Fruit fly (Drosophila melanogaster) whole organism, wandering third instar larva: ENCODE results near the gene CG17328.

Experiments
- Abd-B ChIP-seq: fragments of >200 bp; optimal IDR thresholded peaks from 2 replicates; lab custom pipeline; 2017; ENCODE audit warnings: missing biosample characterization, missing genetic modification characterization
- CG32264 ChIP-seq: fragments of 200-800 bp; sonication (Bioruptor generic); optimal IDR thresholded peaks from 2 replicates; lab custom pipeline; 2016; ENCODE audit warnings: missing biosample characterization, missing genetic modification characterization
- CG9705 ChIP-seq: fragments of 200-800 bp; sonication (Bioruptor generic); optimal IDR thresholded peaks from 2 replicates; lab custom pipeline; 2018; ENCODE audit warnings: missing biosample characterization, mild to moderate bottlenecking, missing genetic modification characterization
- Dfd ChIP-seq: fragments of >200 bp; optimal IDR thresholded peaks from 2 replicates; lab custom pipeline; 2017; ENCODE audit warnings: missing biosample characterization, missing genetic modification characterization
- Dif ChIP-seq: fragments of 200-275, 200-300 bp; sonication (Bioruptor generic); optimal IDR thresholded peaks from 2 replicates; lab custom pipeline; 2018; ENCODE audit warnings: missing biosample characterization, missing genetic modification characterization; ENCODE audit not compliant: partially characterized antibody
- HLH106 ChIP-seq: fragments of 200-800 bp; optimal IDR thresholded peaks from 3 replicates; lab custom pipeline; 2019; ENCODE audit warnings: missing biosample characterization, mild to moderate bottlenecking, missing genetic modification characterization, moderate library complexity
- Hnf4 ChIP-seq: fragments of 200-800 bp; sonication (Bioruptor generic); optimal IDR thresholded peaks from 2 replicates; lab custom pipeline; 2016; ENCODE audit warnings: missing biosample characterization, mild to moderate bottlenecking, missing genetic modification characterization
- Hr83 ChIP-seq: fragments of 200-300 bp; sonication (Bioruptor generic); optimal IDR thresholded peaks from 2 replicates; lab custom pipeline; 2016; ENCODE audit warnings: missing biosample characterization, mild to moderate bottlenecking, missing genetic modification characterization, moderate library complexity; ENCODE audit not compliant: poor library complexity, severe bottlenecking
- Jra ChIP-seq: sonication (Bioruptor generic); optimal IDR thresholded peaks from 2 replicates; lab custom pipeline; 2016; ENCODE audit warnings: missing biosample characterization, missing genetic modification characterization
- Myc ChIP-seq: fragments of >200 bp; optimal IDR thresholded peaks from 2 replicates; lab custom pipeline; 2017
- N ChIP-seq: fragments of >200 bp; optimal IDR thresholded peaks from 2 replicates; lab custom pipeline; 2018; ENCODE audit warnings: missing biosample characterization, missing external identifiers, missing genetic modification characterization
- OdsH ChIP-seq: fragments of 200-800 bp; sonication (Bioruptor generic); optimal IDR thresholded peaks from 2 replicates; lab custom pipeline; 2016; ENCODE audit warnings: missing biosample characterization, mild to moderate bottlenecking, missing genetic modification characterization
- Rel ChIP-seq, 2 experiments: fragments of 200-800 bp; sonication (Bioruptor generic) in 1 of 2; optimal IDR thresholded peaks; 2 replicates in 1 of 2; 3 replicates in 1 of 2; lab custom pipeline; 2016 to 2019; ENCODE audit warnings: mild to moderate bottlenecking in 2 of 2, missing biosample characterization in 2 of 2, missing genetic modification characterization in 2 of 2, moderate library complexity in 1 of 2
- Sp1 ChIP-seq: fragments of 200-800 bp; sonication (Bioruptor generic); optimal IDR thresholded peaks from 3 replicates; lab custom pipeline; 2019; ENCODE audit warnings: missing biosample characterization, mild to moderate bottlenecking, missing genetic modification characterization, moderate library complexity
- Vsx2 ChIP-seq: fragments of 200-300, 225-300 bp; sonication (Bioruptor generic); optimal IDR thresholded peaks from 2 replicates; lab custom pipeline; 2018; ENCODE audit warnings: missing biosample characterization, missing genetic modification characterization; ENCODE audit not compliant: partially characterized antibody
- br ChIP-seq: fragments of 200-800 bp; sonication (Bioruptor generic); optimal IDR thresholded peaks from 2 replicates; lab custom pipeline; 2016; ENCODE audit warnings: missing biosample characterization, missing genetic modification characterization
- brk ChIP-seq: fragments of 200-800 bp; sonication (Bioruptor generic); optimal IDR thresholded peaks from 2 replicates; lab custom pipeline; 2016; ENCODE audit warnings: missing biosample characterization, mild to moderate bottlenecking, missing genetic modification characterization
- dl ChIP-seq, 2 experiments: fragments of 175-275, 200-275 bp in 1 of 2; fragments of 200-275 bp in 1 of 2; sonication (Bioruptor generic); optimal IDR thresholded peaks; lab custom pipeline; 2018; ENCODE audit warnings: mild to moderate bottlenecking in 2 of 2, missing biosample characterization in 2 of 2, missing genetic modification characterization in 2 of 2, moderate library complexity in 2 of 2; ENCODE audit not compliant: partially characterized antibody in 2 of 2, insufficient read depth in 1 of 2
- dmrt93B ChIP-seq: fragments of 200-800 bp; sonication (Bioruptor generic); optimal IDR thresholded peaks from 2 replicates; lab custom pipeline; 2018; ENCODE audit warnings: missing biosample characterization, mild to moderate bottlenecking, missing genetic modification characterization
- ey ChIP-seq: fragments of 200-800 bp; sonication (Bioruptor generic); optimal IDR thresholded peaks from 2 replicates; lab custom pipeline; 2016; ENCODE audit warnings: missing biosample characterization, missing genetic modification characterization
- foxo ChIP-seq, 2 experiments: fragments of 200-800 bp; sonication (Bioruptor generic); optimal IDR thresholded peaks; 2 replicates in 1 of 2; 3 replicates in 1 of 2; lab custom pipeline; 2016 to 2017; ENCODE audit warnings: missing biosample characterization in 2 of 2, missing genetic modification characterization in 2 of 2
- fru ChIP-seq: fragments of 200-800 bp; sonication (Bioruptor generic); optimal IDR thresholded peaks from 3 replicates; lab custom pipeline; 2016; ENCODE audit warnings: missing biosample characterization, mild to moderate bottlenecking, missing genetic modification characterization
- h ChIP-seq: fragments of 200-800 bp; sonication (Bioruptor generic); optimal IDR thresholded peaks from 3 replicates; lab custom pipeline; 2016; ENCODE audit warnings: missing biosample characterization, mild to moderate bottlenecking, missing genetic modification characterization
- lola ChIP-seq: fragments of >200 bp; optimal IDR thresholded peaks from 2 replicates; lab custom pipeline; 2017; ENCODE audit warnings: missing biosample characterization, missing genetic modification characterization
- pan ChIP-seq: fragments of >200 bp; optimal IDR thresholded peaks from 2 replicates; lab custom pipeline; 2017
- psq ChIP-seq: fragments of 200-800 bp; sonication (Bioruptor generic); optimal IDR thresholded peaks from 3 replicates; lab custom pipeline; 2017; ENCODE audit warnings: missing biosample characterization, mild to moderate bottlenecking, missing genetic modification characterization, moderate library complexity
- rgr ChIP-seq: fragments of 200-800 bp; sonication (Bioruptor generic); optimal IDR thresholded peaks from 3 replicates; lab custom pipeline; 2016; ENCODE audit warnings: missing biosample characterization, mild to moderate bottlenecking, missing genetic modification characterization
- sage ChIP-seq: fragments of 200-800 bp; sonication (Bioruptor generic); optimal IDR thresholded peaks from 2 replicates; lab custom pipeline; 2016; ENCODE audit warnings: missing biosample characterization, mild to moderate bottlenecking, missing genetic modification characterization
- sv ChIP-seq: fragments of 200-800 bp; sonication (Bioruptor generic); optimal IDR thresholded peaks from 3 replicates; lab custom pipeline; 2016; ENCODE audit warnings: missing biosample characterization, missing genetic modification characterization
- tai ChIP-seq: sonication (Bioruptor generic); optimal IDR thresholded peaks from 2 replicates; lab custom pipeline; 2016; ENCODE audit warnings: missing biosample characterization, missing genetic modification characterization
- woc ChIP-seq: sonication (Bioruptor generic); optimal IDR thresholded peaks from 2 replicates; lab custom pipeline; 2016; ENCODE audit warnings: missing biosample characterization, mild to moderate bottlenecking, missing genetic modification characterization

Gene CG17328

DNA sequence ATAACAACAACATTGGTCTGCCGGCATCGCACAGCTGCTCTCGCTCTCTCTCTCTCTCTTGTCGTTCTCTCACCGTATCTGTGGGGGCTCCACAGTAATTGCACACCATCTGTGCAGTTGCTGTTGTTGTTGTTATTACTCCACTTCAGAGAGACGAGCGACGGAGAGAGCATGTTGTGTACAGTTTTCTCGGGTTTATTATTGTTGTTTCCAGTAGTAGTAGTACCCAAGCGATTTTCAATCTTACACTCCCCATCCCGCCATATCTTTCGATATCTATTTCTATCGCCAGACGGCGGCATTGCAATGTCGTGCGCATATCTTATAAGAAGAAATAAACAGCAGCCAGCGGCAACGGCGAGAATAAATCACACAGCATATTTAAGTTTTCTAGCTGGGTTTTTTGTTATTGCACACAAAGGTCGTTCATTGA, 31.6 kb upstream of the CG17328 start:
- TF ChIP-seq brk (no peak), fru (GFP tag; lab: Kevin White, UChicago) (peak; percentile 86), dl (GFP tag; optimal IDR thresholded peaks at IDR 0.05; lab: Kevin White, UChicago; ENCODE audit: insufficient read depth in 1 of 2, partially characterized antibody in 2 of 2) (peak; percentile 67 to 71), h (GFP tag; lab: Kevin White, UChicago) (no peak), Vsx2 (peak; percentile 44), Rel (GFP tag; optimal IDR thresholded peaks at IDR 0.05; lab: Kevin White, UChicago) (no peak), Rel (tag; optimal IDR thresholded peaks at IDR 0.05; lab: Kevin White, UChicago) (peak; percentile 53), tai (GFP tag; lab: Kevin White, UChicago) (no peak), Dfd (GFP tag; lab: Kevin White, UChicago) (no peak), Abd-B (GFP tag; lab: Kevin White, UChicago) (no peak), Dif (peak; percentile 77), Jra (GFP tag; lab: Kevin White, UChicago) (no peak), sage (no peak)

DNA sequence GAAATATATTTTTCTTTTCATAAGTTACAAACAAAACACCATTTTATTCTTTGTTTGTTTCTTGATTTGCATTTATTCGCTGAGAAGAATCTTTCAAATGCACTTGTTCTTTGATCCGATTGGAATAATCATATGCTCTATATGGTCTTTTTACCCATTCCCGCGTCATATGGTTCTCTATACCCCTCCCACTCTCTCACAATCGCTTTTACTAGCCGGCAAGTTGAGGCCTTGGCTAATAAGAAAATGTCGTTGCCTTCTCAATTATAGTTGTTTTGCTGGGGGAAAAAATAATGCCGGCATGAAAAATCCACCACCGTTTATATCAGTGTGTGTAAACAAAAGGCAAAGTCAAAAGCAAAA, 30.9 kb upstream of the CG17328 start:
- no peak for TF ChIP-seq N (GFP tag; lab: Kevin White, UChicago)
- no peak for TF ChIP-seq tai (GFP tag; lab: Kevin White, UChicago)
- no peak for TF ChIP-seq lola (GFP tag; lab: Kevin White, UChicago)
- TF ChIP-seq woc (GFP tag; lab: Kevin White, UChicago), result no peak
- TF ChIP-seq pan, result no peak
- no peak for TF ChIP-seq OdsH (GFP tag; lab: Kevin White, UChicago)
- no peak for TF ChIP-seq Abd-B (GFP tag; lab: Kevin White, UChicago)
- TF ChIP-seq, all 38 proteins: peak for 0

DNA sequence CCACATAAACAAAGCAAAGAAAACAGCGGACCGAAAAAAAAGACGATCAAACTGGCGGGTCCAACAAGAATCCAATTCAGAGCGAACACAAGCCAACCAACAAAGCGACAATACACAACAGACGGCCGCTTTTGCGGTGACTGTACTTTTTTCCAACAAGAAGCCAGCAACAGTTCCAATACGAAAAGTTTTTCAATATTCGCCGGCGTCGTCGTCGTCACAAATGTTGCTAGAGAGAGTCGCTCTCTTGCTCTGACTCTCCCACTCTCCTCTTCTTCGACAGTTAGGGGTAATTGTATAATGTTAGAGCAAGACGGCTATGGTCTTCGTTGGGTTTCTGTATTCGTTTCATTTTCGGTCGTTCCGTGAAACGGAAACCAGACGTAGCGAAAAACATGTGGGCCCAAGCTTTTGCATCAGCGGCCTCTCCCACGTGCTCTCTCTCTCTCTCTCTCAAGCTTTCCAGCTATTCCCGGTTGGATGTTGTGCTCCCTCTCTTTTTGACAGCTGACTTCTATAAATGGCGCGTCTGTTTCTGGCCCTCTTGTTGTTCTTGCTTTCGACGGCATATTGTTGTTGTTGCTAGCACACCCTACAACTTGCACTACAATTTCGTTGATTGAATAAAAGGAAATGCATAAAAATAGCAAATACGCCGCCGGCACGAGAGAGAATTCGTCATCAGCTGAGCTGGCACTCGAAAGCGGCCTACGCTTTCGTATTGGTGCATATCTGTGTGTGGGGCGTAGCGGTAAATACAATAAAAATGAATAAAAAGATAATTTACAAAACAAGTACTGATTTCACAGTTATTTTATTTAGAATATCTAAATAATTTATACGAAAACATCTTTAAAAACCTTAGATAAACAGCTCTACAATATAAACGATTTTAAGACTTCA, 30.3 kb upstream of the CG17328 start:
- peak; percentile 87 for TF ChIP-seq h (GFP tag; lab: Kevin White, UChicago)
- peak; percentile 77 to 91 for TF ChIP-seq dl (GFP tag; optimal IDR thresholded peaks at IDR 0.05; lab: Kevin White, UChicago; ENCODE audit: insufficient read depth in 1 of 2, partially characterized antibody in 2 of 2)
- TF ChIP-seq lola (GFP tag; lab: Kevin White, UChicago), result no peak
- TF ChIP-seq woc (GFP tag; lab: Kevin White, UChicago), result peak; percentile 9
- TF ChIP-seq sage, result peak; percentile 76
- TF ChIP-seq dmrt93B (GFP tag; lab: Kevin White, UChicago), result peak; percentile 59
- no peak for TF ChIP-seq Jra (GFP tag; lab: Kevin White, UChicago)
- peak; percentile 79 for TF ChIP-seq Vsx2
- peak; percentile 62 for TF ChIP-seq HLH106 (tag; lab: Kevin White, UChicago)
- peak; percentile 78 for TF ChIP-seq Hr83 (GFP tag; lab: Kevin White, UChicago)
- peak; percentile 70 for TF ChIP-seq brk
- peak in 1 of 2 experiments; percentile 44 for TF ChIP-seq foxo (GFP tag; optimal IDR thresholded peaks at IDR 0.05; lab: Kevin White, UChicago)
- peak; percentile 65 for TF ChIP-seq fru (GFP tag; lab: Kevin White, UChicago)
- TF ChIP-seq Hnf4 (GFP tag; lab: Kevin White, UChicago), result peak; percentile 41
- no peak for TF ChIP-seq pan
- TF ChIP-seq Rel (GFP tag; optimal IDR thresholded peaks at IDR 0.05; lab: Kevin White, UChicago), result peak; percentile 23
- peak; percentile 76 for TF ChIP-seq Rel (tag; optimal IDR thresholded peaks at IDR 0.05; lab: Kevin White, UChicago)
- TF ChIP-seq Myc (lab: Kevin White, UChicago), result peak; percentile 85
- no peak for TF ChIP-seq sv (GFP tag; lab: Kevin White, UChicago)
- TF ChIP-seq N (GFP tag; lab: Kevin White, UChicago), result no peak
- TF ChIP-seq tai (GFP tag; lab: Kevin White, UChicago), result no peak
- TF ChIP-seq OdsH (GFP tag; lab: Kevin White, UChicago), result peak; percentile 78
- TF ChIP-seq ey, result peak; percentile 26
- peak; percentile 89 for TF ChIP-seq br (GFP tag; lab: Kevin White, UChicago)
- peak; percentile 74 for TF ChIP-seq CG9705 (GFP tag; lab: Kevin White, UChicago)
- TF ChIP-seq CG32264 (GFP tag; lab: Kevin White, UChicago), result peak; percentile 70
- TF ChIP-seq Sp1 (GFP tag; lab: Kevin White, UChicago), result peak; percentile 89
- TF ChIP-seq Dif, result peak; percentile 92
- TF ChIP-seq psq, result peak; percentile 63
- peak; percentile 89 for TF ChIP-seq rgr (GFP tag; lab: Kevin White, UChicago)
